Fruit fly (Drosophila melanogaster) whole organism, embryonic: Measurements from ENCODE around the gene dikar.

Source experiments
- BtbVII ChIP-seq: fragments of 200-800 bp; sonication (Bioruptor generic); optimal IDR thresholded peaks from 3 replicates; lab custom pipeline; 2017; ENCODE audit warnings: missing biosample characterization, mild to moderate bottlenecking, missing genetic modification characterization
- CG11723 ChIP-seq: fragments of 200-800 bp; sonication (Bioruptor generic); optimal IDR thresholded peaks from 2 replicates; lab custom pipeline; 2017; ENCODE audit warnings: missing biosample characterization, mild to moderate bottlenecking, missing genetic modification characterization
- CG13123 ChIP-seq: fragments of 200-800 bp; sonication (Bioruptor generic); optimal IDR thresholded peaks from 2 replicates; lab custom pipeline; 2016; ENCODE audit warnings: missing biosample characterization, missing genetic modification characterization
- CG14667 ChIP-seq: fragments of 200-800 bp; sonication (Bioruptor generic); IDR thresholded peaks from 2 replicates; pipeline ENCODE4 v1.3.6; 2022; ENCODE audit warnings: missing biosample characterization, missing genetic modification characterization
- CG1529 ChIP-seq: fragments of 200-800 bp; sonication (Bioruptor generic); optimal IDR thresholded peaks from 3 replicates; lab custom pipeline; 2018; ENCODE audit warnings: missing biosample characterization, missing genetic modification characterization
- CG1647 ChIP-seq: fragments of 200-800 bp; sonication (Bioruptor generic); optimal IDR thresholded peaks from 3 replicates; lab custom pipeline; 2016; ENCODE audit warnings: missing biosample characterization, missing genetic modification characterization
- CG17802 ChIP-seq: fragments of 200-800 bp; sonication (Bioruptor generic); optimal IDR thresholded peaks from 2 replicates; lab custom pipeline; 2018; ENCODE audit warnings: missing biosample characterization, mild to moderate bottlenecking, missing genetic modification characterization, moderate library complexity
- CG1832 ChIP-seq: fragments of 200-800 bp; sonication (Bioruptor generic); optimal IDR thresholded peaks from 2 replicates; lab custom pipeline; 2017; ENCODE audit warnings: missing biosample characterization, mild to moderate bottlenecking, missing genetic modification characterization, inconsistent platforms
- CG2889 ChIP-seq: fragments of 200-800 bp; sonication (Bioruptor generic); IDR thresholded peaks from 3 replicates; pipeline ENCODE4 v1.3.6; 2022; ENCODE audit warnings: missing biosample characterization, missing genetic modification characterization
- CG31441 ChIP-seq: fragments of 200-800 bp; sonication (Bioruptor generic); IDR thresholded peaks from 2 replicates; pipeline ENCODE4 v1.3.6; 2022; ENCODE audit warnings: missing biosample characterization, missing genetic modification characterization
- CG7372 ChIP-seq: fragments of 200-800 bp; sonication (Bioruptor generic); IDR thresholded peaks from 2 replicates; pipeline ENCODE4 v1.3.6; 2022; ENCODE audit warnings: missing biosample characterization, missing genetic modification characterization
- CG9797 ChIP-seq: fragments of 200-800 bp; sonication (Bioruptor generic); optimal IDR thresholded peaks from 3 replicates; lab custom pipeline; 2018; ENCODE audit warnings: missing biosample characterization, mild to moderate bottlenecking, missing genetic modification characterization
- CG9876 ChIP-seq: fragments of 200-800 bp; sonication (Bioruptor generic); optimal IDR thresholded peaks from 2 replicates; lab custom pipeline; 2016; ENCODE audit warnings: missing biosample characterization, missing genetic modification characterization
- CHES-1-like ChIP-seq: fragments of 200-800 bp; sonication (Bioruptor generic); optimal IDR thresholded peaks from 2 replicates; lab custom pipeline; 2016; ENCODE audit warnings: missing biosample characterization, missing genetic modification characterization
- D ChIP-seq, 2 experiments: fragments of 200-800 bp in 1 of 2; fragments of >200 bp in 1 of 2; sonication (Bioruptor generic) in 1 of 2; optimal IDR thresholded peaks; 2 replicates in 1 of 2; 3 replicates in 1 of 2; lab custom pipeline; 2017; ENCODE audit warnings: mild to moderate bottlenecking in 1 of 2, missing biosample characterization in 1 of 2, missing genetic modification characterization in 1 of 2, missing genetic modification reagents in 1 of 2
- Dll ChIP-seq: fragments of 200-800 bp; sonication (Bioruptor generic); IDR thresholded peaks from 4 replicates; pipeline ENCODE4 v1.3.6; 2022; ENCODE audit warnings: missing biosample characterization, missing genetic modification characterization; ENCODE audit not compliant: partially characterized antibody
- E2f1 ChIP-seq: fragments of 200-800 bp; sonication (Bioruptor generic); IDR thresholded peaks from 2 replicates; pipeline ENCODE4 v1.3.6; 2022; ENCODE audit warnings: missing biosample characterization, missing genetic modification characterization
- HHEX ChIP-seq: fragments of 200-800 bp; sonication (Bioruptor generic); optimal IDR thresholded peaks from 3 replicates; lab custom pipeline; 2017; ENCODE audit warnings: missing biosample characterization, mild to moderate bottlenecking, missing genetic modification characterization, missing genetic modification reagents
- HLH4C ChIP-seq: fragments of 200-800 bp; sonication (Bioruptor generic); IDR thresholded peaks from 3 replicates; pipeline ENCODE4 v1.3.6; 2022; ENCODE audit warnings: missing biosample characterization, missing genetic modification characterization; ENCODE audit not compliant: partially characterized antibody
- HmgD ChIP-seq: fragments of 200-800 bp; sonication (Bioruptor generic); optimal IDR thresholded peaks from 3 replicates; lab custom pipeline; 2016; ENCODE audit warnings: missing biosample characterization, missing genetic modification characterization
- Hr3 ChIP-seq: fragments of 200-800 bp; sonication (Bioruptor generic); optimal IDR thresholded peaks from 3 replicates; lab custom pipeline; 2016; ENCODE audit warnings: missing biosample characterization, missing genetic modification characterization
- PHDP ChIP-seq: fragments of 200-800 bp; sonication (Bioruptor generic); optimal IDR thresholded peaks from 3 replicates; lab custom pipeline; 2018; ENCODE audit warnings: missing biosample characterization, mild to moderate bottlenecking, missing genetic modification characterization, moderate library complexity
- Ptx1 ChIP-seq: fragments of 200-800 bp; sonication (Bioruptor generic); IDR thresholded peaks from 2 replicates; pipeline ENCODE4 v1.3.6; 2022; ENCODE audit warnings: missing biosample characterization, missing genetic modification characterization
- Ravus ChIP-seq: fragments of 200-800 bp; sonication (Bioruptor generic); IDR thresholded peaks from 2 replicates; pipeline ENCODE4 v1.3.6; 2022; ENCODE audit warnings: missing biosample characterization, missing genetic modification characterization
- Rfx ChIP-seq: fragments of 200-800 bp; sonication (Bioruptor generic); IDR thresholded peaks from 2 replicates; pipeline ENCODE4 v1.3.6; 2022; ENCODE audit warnings: missing biosample characterization, missing genetic modification characterization
- Sry-δ ChIP-seq: fragments of 200-800 bp; sonication (Bioruptor generic); optimal IDR thresholded peaks from 2 replicates; lab custom pipeline; 2016; ENCODE audit warnings: missing biosample characterization, missing genetic modification characterization
- Trl ChIP-seq, 3 experiments: fragments of >200 bp in 2 of 3; fragments of 200-800 bp in 1 of 3; sonication (Bioruptor generic) in 1 of 3; optimal IDR thresholded peaks; 2 replicates in 1 of 3; 3 replicates in 2 of 3; lab custom pipeline; 2016 to 2017; ENCODE audit warnings: missing biosample characterization in 1 of 3, missing genetic modification characterization in 1 of 3
- bab2 ChIP-seq: fragments of 200-800 bp; sonication (Bioruptor generic); optimal IDR thresholded peaks from 2 replicates; lab custom pipeline; 2016; ENCODE audit warnings: missing biosample characterization, missing genetic modification characterization
- br ChIP-seq: fragments of >200 bp; optimal IDR thresholded peaks from 2 replicates; lab custom pipeline; 2017
- crc ChIP-seq: fragments of 200-800 bp; sonication (Bioruptor generic); optimal IDR thresholded peaks from 2 replicates; lab custom pipeline; 2016; ENCODE audit warnings: missing biosample characterization, missing genetic modification characterization
- eve ChIP-seq, 2 experiments: fragments of >200 bp; optimal IDR thresholded peaks; 2 replicates each; lab custom pipeline; 2017; ENCODE audit warnings: missing biosample characterization in 2 of 2, missing genetic modification characterization in 2 of 2
- fd3F ChIP-seq: fragments of 200-800 bp; sonication (Bioruptor generic); optimal IDR thresholded peaks from 2 replicates; lab custom pipeline; 2018; ENCODE audit warnings: missing biosample characterization, mild to moderate bottlenecking, missing genetic modification characterization, moderate library complexity
- her ChIP-seq: fragments of 200-800 bp; sonication (Bioruptor generic); optimal IDR thresholded peaks from 2 replicates; lab custom pipeline; 2016; ENCODE audit warnings: missing biosample characterization, missing genetic modification characterization
- hkb ChIP-seq, 2 experiments: fragments of 200-800 bp in 1 of 2; fragments of >200 bp in 1 of 2; sonication (Bioruptor generic) in 1 of 2; IDR thresholded peaks in 1 of 2; optimal IDR thresholded peaks in 1 of 2; 2 replicates each; pipeline versions ENCODE4 v1.3.6 to Lab custom; 2017 to 2022; ENCODE audit warnings: missing biosample characterization in 1 of 2, missing genetic modification characterization in 1 of 2
- insv ChIP-seq, 2 experiments: fragments of 200-800 bp; sonication (Bioruptor generic); optimal IDR thresholded peaks; 3 replicates each; lab custom pipeline; 2016 to 2018; ENCODE audit warnings: missing biosample characterization in 2 of 2, missing genetic modification characterization in 2 of 2
- inv ChIP-seq: fragments of 200-800 bp; sonication (Bioruptor generic); IDR thresholded peaks from 2 replicates; pipeline ENCODE4 v1.3.6; 2022; ENCODE audit warnings: missing biosample characterization, missing genetic modification characterization; ENCODE audit not compliant: partially characterized antibody
- lmd ChIP-seq: fragments of 200-800 bp; sonication (Bioruptor generic); IDR thresholded peaks from 2 replicates; pipeline ENCODE4 v1.3.6; 2022; ENCODE audit warnings: missing biosample characterization, missing genetic modification characterization
- nau ChIP-seq: fragments of 200-800 bp; sonication (Bioruptor generic); optimal IDR thresholded peaks from 3 replicates; lab custom pipeline; 2017; ENCODE audit warnings: missing biosample characterization, mild to moderate bottlenecking, missing genetic modification characterization, missing genetic modification reagents
- odd ChIP-seq: fragments of 200-800 bp; sonication (Bioruptor generic); optimal IDR thresholded peaks from 2 replicates; lab custom pipeline; 2017; ENCODE audit warnings: missing biosample characterization, mild to moderate bottlenecking, missing genetic modification characterization
- peb ChIP-seq: fragments of 200-800 bp; sonication (Bioruptor generic); IDR thresholded peaks from 2 replicates; pipeline ENCODE4 v1.3.6; 2022; ENCODE audit warnings: missing biosample characterization, missing genetic modification characterization
- prd ChIP-seq, 3 experiments: fragments of >200 bp in 2 of 3; fragments of 200-800 bp in 1 of 3; sonication (Bioruptor generic) in 1 of 3; optimal IDR thresholded peaks in 2 of 3; IDR thresholded peaks in 1 of 3; 2 replicates in 2 of 3; 3 replicates in 1 of 3; pipeline versions ENCODE4 v1.3.6 to Lab custom; 2017 to 2022; ENCODE audit warnings: missing biosample characterization in 1 of 3, missing genetic modification characterization in 1 of 3
- ro ChIP-seq: fragments of 200-800 bp; sonication (Bioruptor generic); IDR thresholded peaks from 2 replicates; pipeline ENCODE4 v1.3.6; 2022; ENCODE audit warnings: missing biosample characterization, missing genetic modification characterization
- sim ChIP-seq: fragments of 200-800 bp; sonication (Bioruptor generic); IDR thresholded peaks from 2 replicates; pipeline ENCODE4 v1.3.6; 2022; ENCODE audit warnings: missing biosample characterization, missing genetic modification characterization
- slbo ChIP-seq: fragments of 200-800 bp; sonication (Bioruptor generic); IDR thresholded peaks from 2 replicates; pipeline ENCODE4 v1.3.6; 2022; ENCODE audit warnings: missing biosample characterization, missing genetic modification characterization
- so ChIP-seq: fragments of 200-800 bp; sonication (Bioruptor generic); IDR thresholded peaks from 3 replicates; pipeline ENCODE4 v1.3.6; 2022; ENCODE audit warnings: missing biosample characterization, missing genetic modification characterization
- tin ChIP-seq: fragments of 200-800 bp; sonication (Bioruptor generic); optimal IDR thresholded peaks from 3 replicates; lab custom pipeline; 2016; ENCODE audit warnings: missing biosample characterization, missing genetic modification characterization
- toy ChIP-seq: fragments of 200-800 bp; sonication (Bioruptor generic); IDR thresholded peaks from 2 replicates; pipeline ENCODE4 v1.3.6; 2022; ENCODE audit warnings: missing biosample characterization, missing genetic modification characterization
- wor ChIP-seq: fragments of 200-800 bp; sonication (Bioruptor generic); IDR thresholded peaks from 2 replicates; pipeline ENCODE4 v1.3.6; 2022; ENCODE audit warnings: missing biosample characterization, missing genetic modification characterization

Gene dikar

dm6 chr3L:6704468-6705056 is 38.4 kb downstream of the dikar start, which contains the start of gene CG8519 (continued):
- TF ChIP-seq CHES-1-like (no peak), CG31441 (no peak), HmgD (GFP tag; lab: Kevin White, UChicago) (no peak), wor (no peak), so (GFP tag; lab: Robert Waterston, UW) (0 out of 3 replicates have a peak, but pooled peaks have one; percentile 19), sim (GFP tag; lab: Robert Waterston, UW) (no peak), CG9876 (GFP tag; lab: Kevin White, UChicago) (no peak), CG17802 (no peak), Rfx (GFP tag; lab: Robert Waterston, UW) (no peak)

dm6 chr3L:6703368-6703807 is 39.6 kb downstream of the dikar start, which contains the start of gene SP1173:
SP1173 (minus strand) TSS chr3L:6703521.
- TF ChIP-seq Dll (GFP tag; lab: Robert Waterston, UW) (peak; percentile 54; the same call in 2 of the 4 replicates), CG9797 (GFP tag; lab: Kevin White, UChicago) (no peak), HHEX (peak; percentile 11), crc (no peak), CG13123 (GFP tag; lab: Kevin White, UChicago) (no peak), HLH4C (GFP tag; lab: Robert Waterston, UW) (peak; percentile 54; the same call in 2 of the 3 replicates), bab2 (GFP tag; lab: Kevin White, UChicago) (no peak), Hr3 (GFP tag; lab: Kevin White, UChicago) (no peak), ro (GFP tag; lab: Robert Waterston, UW) (no peak), Sry-δ (GFP tag; lab: Kevin White, UChicago) (peak; percentile 13), br (lab: Kevin White, UChicago) (no peak), BtbVII (GFP tag; lab: Kevin White, UChicago) (peak; percentile 51), E2f1 (GFP tag; lab: Robert Waterston, UW) (peak; percentile 50; the same call in 1 of the 2 replicates), her (GFP tag; lab: Kevin White, UChicago) (peak; percentile 68), CG1832 (no peak), inv (GFP tag; lab: Robert Waterston, UW) (no peak), toy (GFP tag; lab: Robert Waterston, UW) (no peak), CG2889 (GFP tag; lab: Robert Waterston, UW) (no peak), hkb (optimal IDR thresholded peaks at IDR 0.05; lab: Kevin White, UChicago) (no peak), hkb (GFP tag; IDR thresholded peaks at IDR 0.05; lab: Robert Waterston, UW) (peak; percentile 73), PHDP (tag; lab: Kevin White, UChicago) (peak; percentile 17), CG7372 (GFP tag; lab: Robert Waterston, UW) (0 out of 2 replicates have a peak, but pooled peaks have one; percentile 17), Trl (optimal IDR thresholded peaks at IDR 0.05; lab: Kevin White, UChicago) (no peak), Trl (GFP tag; optimal IDR thresholded peaks at IDR 0.05; lab: Kevin White, UChicago) (peak; percentile 45), odd (GFP tag; lab: Kevin White, UChicago) (no peak), nau (GFP tag; lab: Kevin White, UChicago) (peak; percentile 71), D (optimal IDR thresholded peaks at IDR 0.05; lab: Kevin White, UChicago) (no peak), D (GFP tag; optimal IDR thresholded peaks at IDR 0.05; lab: Kevin White, UChicago) (no peak), fd3F (GFP tag; lab: Kevin White, UChicago) (no peak), Ravus (no peak), lmd (no peak), insv (GFP tag; optimal IDR thresholded peaks at IDR 0.05; lab: Kevin White, UChicago) (peak in 1 of 2 experiments; percentile 48), CG11723 (GFP tag; lab: Kevin White, UChicago) (no peak), CG14667 (no peak), eve (GFP tag; optimal IDR thresholded peaks at IDR 0.05; lab: Kevin White, UChicago) (no peak), peb (no peak), slbo (GFP tag; lab: Robert Waterston, UW) (peak; percentile 63), Ptx1 (GFP tag; lab: Robert Waterston, UW) (no peak), prd (optimal IDR thresholded peaks at IDR 0.05; lab: Kevin White, UChicago) (no peak), prd (GFP tag; IDR thresholded peaks at IDR 0.05; lab: Robert Waterston, UW) (0 out of 3 replicates have a peak, but pooled peaks have one; percentile 37), CG1529 (GFP tag; lab: Kevin White, UChicago) (no peak), CG1647 (GFP tag; lab: Kevin White, UChicago) (no peak), tin (GFP tag; lab: Kevin White, UChicago) (no peak)
